Fruit fly (Drosophila melanogaster) whole organism, embryonic: ENCODE data around the gene CG43321.
A peak's percentile ranks its signal among the peaks of the same experiment; 100 is the strongest.

ENCODE experiments used
- Atf3 ChIP-seq: fragments of 200-800 bp; sonication (Bioruptor generic); optimal IDR thresholded peaks from 3 replicates; lab custom pipeline; 2016; ENCODE audit warnings: missing biosample characterization, missing genetic modification characterization
- C15 ChIP-seq: fragments of 200-800 bp; sonication (Bioruptor generic); IDR thresholded peaks from 3 replicates; pipeline ENCODE4 v1.3.6; 2022; ENCODE audit warnings: missing biosample characterization, missing genetic modification characterization
- CG12659 ChIP-seq: fragments of 200-800 bp; sonication (Bioruptor generic); optimal IDR thresholded peaks from 3 replicates; lab custom pipeline; 2017; ENCODE audit warnings: mild to moderate bottlenecking, missing biosample characterization, missing genetic modification reagents, missing genetic modification characterization
- CG13287 ChIP-seq: fragments of 200-800 bp; sonication (Bioruptor generic); IDR thresholded peaks from 2 replicates; pipeline ENCODE4 v1.3.6; 2022; ENCODE audit warnings: missing biosample characterization, missing genetic modification characterization; ENCODE audit not compliant: partially characterized antibody
- CG14014 ChIP-seq: fragments of 200-800 bp; sonication (Bioruptor generic); IDR thresholded peaks from 2 replicates; pipeline ENCODE4 v1.3.6; 2022; ENCODE audit warnings: missing biosample characterization, missing genetic modification characterization
- CG14667 ChIP-seq: fragments of 200-800 bp; sonication (Bioruptor generic); IDR thresholded peaks from 2 replicates; pipeline ENCODE4 v1.3.6; 2022; ENCODE audit warnings: missing biosample characterization, missing genetic modification characterization
- CG17802 ChIP-seq: fragments of 200-800 bp; sonication (Bioruptor generic); optimal IDR thresholded peaks from 2 replicates; lab custom pipeline; 2018; ENCODE audit warnings: missing biosample characterization, mild to moderate bottlenecking, missing genetic modification characterization, moderate library complexity
- CG17829 ChIP-seq: fragments of 200-800 bp; optimal IDR thresholded peaks from 2 replicates; lab custom pipeline; 2019; ENCODE audit warnings: missing biosample characterization, mild to moderate bottlenecking, missing genetic modification characterization, moderate library complexity
- CG30431 ChIP-seq: fragments of 200-800 bp; sonication (Bioruptor generic); optimal IDR thresholded peaks from 2 replicates; lab custom pipeline; 2017; ENCODE audit warnings: missing biosample characterization, missing genetic modification characterization
- CG32532 ChIP-seq: fragments of 200-800 bp; sonication (Bioruptor generic); IDR thresholded peaks from 2 replicates; pipeline ENCODE4 v1.3.6; 2022; ENCODE audit warnings: missing biosample characterization, missing genetic modification characterization
- CG4282 ChIP-seq: fragments of 200-800 bp; sonication (Bioruptor generic); optimal IDR thresholded peaks from 2 replicates; lab custom pipeline; 2016; ENCODE audit warnings: missing biosample characterization, missing genetic modification characterization
- CG4854 ChIP-seq: fragments of 200-800 bp; sonication (Bioruptor generic); optimal IDR thresholded peaks from 2 replicates; lab custom pipeline; 2016; ENCODE audit warnings: missing biosample characterization, missing genetic modification characterization, inconsistent platforms
- CG7556 ChIP-seq: fragments of 200-800 bp; sonication (Bioruptor generic); optimal IDR thresholded peaks from 2 replicates; lab custom pipeline; 2017; ENCODE audit warnings: missing biosample characterization, mild to moderate bottlenecking, missing genetic modification characterization
- CG7839 ChIP-seq: fragments of 200-800 bp; sonication (Bioruptor generic); optimal IDR thresholded peaks from 3 replicates; lab custom pipeline; 2018; ENCODE audit warnings: missing biosample characterization, mild to moderate bottlenecking, missing genetic modification characterization, moderate library complexity
- CG9609 ChIP-seq: fragments of 200-800 bp; sonication (Bioruptor generic); optimal IDR thresholded peaks from 3 replicates; lab custom pipeline; 2016; ENCODE audit warnings: missing biosample characterization, missing genetic modification characterization
- Doc2 ChIP-seq: fragments of 200-800 bp; sonication (Bioruptor generic); IDR thresholded peaks from 2 replicates; pipeline ENCODE4 v1.3.6; 2022; ENCODE audit warnings: missing biosample characterization, missing genetic modification characterization
- Fer2 ChIP-seq: fragments of 200-800 bp; sonication (Bioruptor generic); optimal IDR thresholded peaks from 2 replicates; lab custom pipeline; 2018; ENCODE audit warnings: missing biosample characterization, mild to moderate bottlenecking, missing genetic modification characterization, moderate library complexity
- Hand ChIP-seq: fragments of 200-800 bp; sonication (Bioruptor generic); optimal IDR thresholded peaks from 2 replicates; lab custom pipeline; 2017; ENCODE audit warnings: mild to moderate bottlenecking, missing biosample characterization, missing genetic modification reagents, missing genetic modification characterization
- Hmr ChIP-seq: fragments of 200-800 bp; sonication (Bioruptor generic); optimal IDR thresholded peaks from 3 replicates; lab custom pipeline; 2017; ENCODE audit warnings: mild to moderate bottlenecking, missing biosample characterization, missing genetic modification reagents, missing genetic modification characterization
- MBD-R2 ChIP-seq: fragments of 200-800 bp; sonication (Bioruptor generic); IDR thresholded peaks from 2 replicates; pipeline ENCODE4 v1.3.6; 2022; ENCODE audit warnings: missing biosample characterization, missing genetic modification characterization
- Med ChIP-seq: fragments of 200-800 bp; sonication (Bioruptor generic); peaks from one replicate; lab custom pipeline; 2016; ENCODE audit warnings: missing biosample characterization, missing genetic modification characterization, mild to moderate bottlenecking, inconsistent platforms, moderate library complexity
- Nf-YC ChIP-seq: fragments of 200-800 bp; optimal IDR thresholded peaks from 3 replicates; lab custom pipeline; 2019; ENCODE audit warnings: missing biosample characterization, mild to moderate bottlenecking, missing genetic modification characterization, moderate library complexity
- NfI ChIP-seq: fragments of 200-800 bp; sonication (Bioruptor generic); optimal IDR thresholded peaks from 3 replicates; lab custom pipeline; 2018; ENCODE audit warnings: missing biosample characterization, mild to moderate bottlenecking, missing genetic modification characterization, moderate library complexity
- Side ChIP-seq: fragments of 200-800 bp; sonication (Bioruptor generic); optimal IDR thresholded peaks from 2 replicates; lab custom pipeline; 2016; ENCODE audit warnings: missing biosample characterization, missing genetic modification characterization
- Sox102F ChIP-seq: fragments of 200-800 bp; sonication (Bioruptor generic); optimal IDR thresholded peaks from 2 replicates; lab custom pipeline; 2018; ENCODE audit warnings: missing biosample characterization, mild to moderate bottlenecking, missing genetic modification characterization, moderate library complexity
- Spps ChIP-seq: fragments of 200-800 bp; sonication (Bioruptor generic); optimal IDR thresholded peaks from 2 replicates; lab custom pipeline; 2018; ENCODE audit warnings: missing biosample characterization, mild to moderate bottlenecking, missing genetic modification characterization
- Stat92E ChIP-seq, 3 experiments: fragments of >200 bp in 2 of 3; fragments of 200-800 bp in 1 of 3; sonication (Bioruptor generic) in 1 of 3; optimal IDR thresholded peaks; 2 replicates each; lab custom pipeline; 2017 to 2019; ENCODE audit warnings: missing biosample characterization in 3 of 3, missing genetic modification characterization in 3 of 3, mild to moderate bottlenecking in 1 of 3, moderate library complexity in 1 of 3
- Xrp1 ChIP-seq: fragments of 200-800 bp; sonication (Bioruptor generic); IDR thresholded peaks from 2 replicates; pipeline ENCODE4 v1.3.6; 2022; ENCODE audit warnings: missing biosample characterization, missing genetic modification characterization
- aop ChIP-seq: fragments of 200-800 bp; sonication (Bioruptor generic); IDR thresholded peaks from 2 replicates; pipeline ENCODE4 v1.3.6; 2022; ENCODE audit warnings: missing biosample characterization, missing genetic modification characterization
- ase ChIP-seq: fragments of 200-800 bp; sonication (Bioruptor generic); IDR thresholded peaks from 3 replicates; pipeline ENCODE4 v1.3.6; 2022; ENCODE audit warnings: missing biosample characterization, missing genetic modification characterization
- bcd ChIP-seq: fragments of 200-800 bp; sonication (Bioruptor generic); optimal IDR thresholded peaks from 2 replicates; lab custom pipeline; 2017; ENCODE audit warnings: missing biosample characterization, mild to moderate bottlenecking, missing genetic modification characterization
- cas ChIP-seq: fragments of 200-800 bp; sonication (Bioruptor generic); IDR thresholded peaks from 2 replicates; pipeline ENCODE4 v1.3.6; 2022; ENCODE audit warnings: missing biosample characterization, missing genetic modification characterization
- crol ChIP-seq: fragments of 200-800 bp; sonication (Bioruptor generic); IDR thresholded peaks from 2 replicates; pipeline ENCODE4 v1.3.6; 2022; ENCODE audit warnings: missing biosample characterization, missing genetic modification characterization
- dmrt11E ChIP-seq: fragments of 200-800 bp; sonication (Bioruptor generic); optimal IDR thresholded peaks from 3 replicates; lab custom pipeline; 2018; ENCODE audit warnings: missing biosample characterization, mild to moderate bottlenecking, missing genetic modification characterization, moderate library complexity
- exex ChIP-seq: fragments of 200-800 bp; sonication (Bioruptor generic); optimal IDR thresholded peaks from 4 replicates; lab custom pipeline; 2018; ENCODE audit warnings: missing biosample characterization, mild to moderate bottlenecking, missing genetic modification characterization, moderate library complexity
- jigr1 ChIP-seq: fragments of 200-800 bp; sonication (Bioruptor generic); IDR thresholded peaks from 3 replicates; pipeline ENCODE4 v1.3.6; 2022; ENCODE audit warnings: missing biosample characterization, missing genetic modification characterization
- lilli ChIP-seq: fragments of 200-800 bp; sonication (Bioruptor generic); optimal IDR thresholded peaks from 3 replicates; lab custom pipeline; 2016; ENCODE audit warnings: missing biosample characterization, missing genetic modification characterization
- nau ChIP-seq: fragments of 200-800 bp; sonication (Bioruptor generic); optimal IDR thresholded peaks from 3 replicates; lab custom pipeline; 2017; ENCODE audit warnings: missing biosample characterization, mild to moderate bottlenecking, missing genetic modification characterization, missing genetic modification reagents
- nom ChIP-seq: fragments of 200-800 bp; sonication (Bioruptor generic); optimal IDR thresholded peaks from 2 replicates; lab custom pipeline; 2017; ENCODE audit warnings: missing biosample characterization, missing genetic modification characterization, mild to moderate bottlenecking, moderate library complexity, missing genetic modification reagents
- onecut ChIP-seq: fragments of 200-800 bp; sonication (Bioruptor generic); IDR thresholded peaks from 2 replicates; pipeline ENCODE4 v1.3.6; 2022; ENCODE audit warnings: missing biosample characterization, missing genetic modification characterization
- otp ChIP-seq: fragments of 200-800 bp; sonication (Bioruptor generic); IDR thresholded peaks from 3 replicates; pipeline ENCODE4, ENCODE4 v1.3.6; 2022; ENCODE audit warnings: missing biosample characterization, missing genetic modification characterization
- pfk ChIP-seq: fragments of 200-800 bp; sonication (Bioruptor generic); optimal IDR thresholded peaks from 2 replicates; lab custom pipeline; 2018; ENCODE audit warnings: missing biosample characterization, mild to moderate bottlenecking, missing genetic modification characterization, moderate library complexity
- ro ChIP-seq: fragments of 200-800 bp; sonication (Bioruptor generic); IDR thresholded peaks from 2 replicates; pipeline ENCODE4 v1.3.6; 2022; ENCODE audit warnings: missing biosample characterization, missing genetic modification characterization
- sc ChIP-seq, 3 experiments: fragments of >200 bp in 2 of 3; fragments of 200-800 bp in 1 of 3; sonication (Bioruptor generic) in 1 of 3; optimal IDR thresholded peaks; 2 replicates in 2 of 3; 3 replicates in 1 of 3; lab custom pipeline; 2017; ENCODE audit warnings: mild to moderate bottlenecking in 1 of 3, missing biosample characterization in 1 of 3, missing genetic modification characterization in 1 of 3, missing genetic modification reagents in 1 of 3
- sens ChIP-seq: fragments of 200-800 bp; sonication (Bioruptor generic); peaks from one replicate; lab custom pipeline; 2016; ENCODE audit warnings: missing biosample characterization, missing genetic modification characterization
- stwl ChIP-seq: fragments of 200-800 bp; sonication (Bioruptor generic); optimal IDR thresholded peaks from 3 replicates; lab custom pipeline; 2018; ENCODE audit warnings: missing biosample characterization, mild to moderate bottlenecking, missing genetic modification characterization, moderate library complexity
- trem ChIP-seq: fragments of 200-800 bp; optimal IDR thresholded peaks from 3 replicates; lab custom pipeline; 2019; ENCODE audit warnings: missing biosample characterization, mild to moderate bottlenecking, missing genetic modification characterization, moderate library complexity
- tx ChIP-seq: fragments of 200-800 bp; sonication (Bioruptor generic); optimal IDR thresholded peaks from 2 replicates; lab custom pipeline; 2016; ENCODE audit warnings: missing biosample characterization, missing genetic modification characterization
- wdn ChIP-seq: fragments of 200-800 bp; sonication (Bioruptor generic); IDR thresholded peaks from 2 replicates; pipeline ENCODE4 v1.3.6; 2022; ENCODE audit warnings: missing biosample characterization, missing genetic modification characterization

CG43321 gene

dm6 chr2L:7056189-7056926 lies 44.3 kb downstream of the CG43321 start, which contains the start of gene Mnn1 (continued):
- TF ChIP-seq otp (GFP tag; lab: Robert Waterston, UW) = no peak
- TF ChIP-seq Spps = no peak
- TF ChIP-seq CG4282 (GFP tag; lab: Kevin White, UChicago) = no peak
- peak; percentile 66 for TF ChIP-seq CG13287
- TF ChIP-seq onecut (GFP tag; lab: Robert Waterston, UW) = no peak
- no peak for TF ChIP-seq Nf-YC (tag; lab: Kevin White, UChicago)
- TF ChIP-seq cas (GFP tag; lab: Robert Waterston, UW) = no peak
- TF ChIP-seq CG7839 (tag; lab: Kevin White, UChicago) = no peak
- TF ChIP-seq CG17802 (tag; lab: Kevin White, UChicago) = no peak
- TF ChIP-seq stwl (tag; lab: Kevin White, UChicago) = peak; percentile 80
- no peak for TF ChIP-seq CG14667
- peak; percentile 71 for TF ChIP-seq CG12659 (GFP tag; lab: Kevin White, UChicago)
- TF ChIP-seq Atf3 = peak; percentile 58
- no peak for TF ChIP-seq ro (GFP tag; lab: Robert Waterston, UW)
- TF ChIP-seq exex (tag; lab: Kevin White, UChicago) = no peak
- TF ChIP-seq pfk (GFP tag; lab: Kevin White, UChicago) = peak; percentile 4
- TF ChIP-seq Hmr (GFP tag; lab: Kevin White, UChicago) = no peak
- TF ChIP-seq wdn (GFP tag; lab: Robert Waterston, UW) = no peak
- peak; percentile 3 for TF ChIP-seq dmrt11E (tag; lab: Kevin White, UChicago)
- TF ChIP-seq Hand (GFP tag; lab: Kevin White, UChicago) = no peak
- TF ChIP-seq CG14014 = 0 out of 2 replicates have a peak, but pooled peaks have one; percentile 29
- no peak for TF ChIP-seq sc (optimal IDR thresholded peaks at IDR 0.05; lab: Kevin White, UChicago)
- no peak for TF ChIP-seq sc (GFP tag; optimal IDR thresholded peaks at IDR 0.05; lab: Kevin White, UChicago)
- TF ChIP-seq CG7556 (GFP tag; lab: Kevin White, UChicago) = peak; percentile 21
- peak; percentile 51 for TF ChIP-seq tx (GFP tag; lab: Kevin White, UChicago)
- TF ChIP-seq aop (GFP tag; lab: Robert Waterston, UW) = no peak
- TF ChIP-seq crol (GFP tag; lab: Robert Waterston, UW) = no peak; the same call in 1 of the 2 replicates
- TF ChIP-seq MBD-R2 (GFP tag; lab: Robert Waterston, UW) = peak; percentile 47; the same call in 1 of the 2 replicates
- TF ChIP-seq nom (GFP tag; lab: Kevin White, UChicago) = no peak
- TF ChIP-seq CG32532 = peak; percentile 34; the same call in 1 of the 2 replicates
- TF ChIP-seq CG30431 (GFP tag; lab: Kevin White, UChicago) = no peak
- peak; percentile 37 for TF ChIP-seq CG4854
- peak; percentile 69 for TF ChIP-seq trem (tag; lab: Kevin White, UChicago)
- no peak for TF ChIP-seq C15 (GFP tag; lab: Robert Waterston, UW)
- peak; percentile 26; the same call in 1 of the 2 replicates for TF ChIP-seq Xrp1 (GFP tag; lab: Robert Waterston, UW)
- TF ChIP-seq CG9609 (GFP tag; lab: Kevin White, UChicago) = peak; percentile 34
- peak; percentile 71 for TF ChIP-seq lilli (GFP tag; lab: Kevin White, UChicago)
- TF ChIP-seq sens (GFP tag; lab: Kevin White, UChicago) = peak; percentile 81
- TF ChIP-seq jigr1 (GFP tag; lab: Robert Waterston, UW) = no peak
- TF ChIP-seq Side (GFP tag; lab: Kevin White, UChicago) = peak; percentile 27
- TF ChIP-seq Sox102F = no peak
- TF ChIP-seq CG17829 (tag; lab: Kevin White, UChicago) = peak; percentile 61
- no peak for TF ChIP-seq nau (GFP tag; lab: Kevin White, UChicago)
- TF ChIP-seq NfI (GFP tag; lab: Kevin White, UChicago) = peak; percentile 57
- peak; percentile 96 for TF ChIP-seq Med (GFP tag; lab: Kevin White, UChicago)
- peak in 1 of 3 experiments; percentile 96 for TF ChIP-seq Stat92E (GFP tag; optimal IDR thresholded peaks at IDR 0.05; lab: Kevin White, UChicago)
- no peak for TF ChIP-seq ase (GFP tag; lab: Robert Waterston, UW)
- no peak for TF ChIP-seq Doc2 (GFP tag; lab: Robert Waterston, UW)
- no peak for TF ChIP-seq Fer2 (tag; lab: Kevin White, UChicago)
- TF ChIP-seq bcd (GFP tag; lab: Kevin White, UChicago) = no peak
